Fruit fly (Drosophila melanogaster) whole organism, embryonic: Measurements from ENCODE around the gene CG12728.

Source experiments
- CG15011 ChIP-seq: fragments of 200-800 bp; sonication (Bioruptor generic); optimal IDR thresholded peaks from 3 replicates; lab custom pipeline; 2018; ENCODE audit warnings: missing biosample characterization, mild to moderate bottlenecking, missing genetic modification characterization
- CG8924 ChIP-seq: fragments of 200-800 bp; optimal IDR thresholded peaks from 3 replicates; lab custom pipeline; 2019; ENCODE audit warnings: missing biosample characterization, mild to moderate bottlenecking, missing genetic modification characterization, moderate library complexity

- TF ChIP-seq CG8924 (no peak), CG15011 (no peak)
Observed at dm6 chrX:5964169-5964686, 21.8 kb downstream of the CG12728 start.
